Worm (Caenorhabditis elegans): ENCODE measurements around the gene sri-26.

ce11 chrV:15179757-15180156 lies 35.5 kb upstream of the sri-26 start, which contains the start of gene T09F5.10:
- no peak for TF ChIP-seq ama-1 (optimal IDR thresholded peaks at IDR 0.05)
- no peak for TF ChIP-seq elt-3 (tag; optimal IDR thresholded peaks at IDR 0.05)
- no peak for TF ChIP-seq skn-1 (tag; optimal IDR thresholded peaks at IDR 0.05)
- TF ChIP-seq eor-1 (tag; optimal IDR thresholded peaks at IDR 0.05) = no peak

All from whole organism, L3 larva.